Worm (Caenorhabditis elegans): ENCODE data around the gene idpa-2.
A peak's percentile ranks its signal among the peaks of the same experiment; 100 is the strongest.

Gene idpa-2

ce11 chrII:8743379-8744173 lies 49.0 kb downstream of the idpa-2 start, which contains the start of gene mak-1 (continued):
- TF ChIP-seq ztf-11 (tag; optimal IDR thresholded peaks at IDR 0.05) (no peak), nhr-12 (tag; optimal IDR thresholded peaks at IDR 0.05) (no peak), sox-4 (tag; optimal IDR thresholded peaks at IDR 0.05) (no peak), C16A3.4 (tag; optimal IDR thresholded peaks at IDR 0.05) (no peak), nhr-20 (tag; optimal IDR thresholded peaks at IDR 0.05) (peak; percentile 81), hlh-4 (tag; optimal IDR thresholded peaks at IDR 0.05) (no peak), nhr-47 (tag; optimal IDR thresholded peaks at IDR 0.05) (peak; percentile 22), unc-30 (tag; optimal IDR thresholded peaks at IDR 0.05) (no peak), lin-35 (GFP tag; optimal IDR thresholded peaks at IDR 0.05) (peak; percentile 26 to 56), vab-15 (tag; optimal IDR thresholded peaks at IDR 0.05) (no peak), nhr-28 (tag; optimal IDR thresholded peaks at IDR 0.05) (no peak), egl-27 (tag; optimal IDR thresholded peaks at IDR 0.05) (no peak), xbp-1 (tag; optimal IDR thresholded peaks at IDR 0.05) (peak; percentile 17), F16B12.6 (tag; optimal IDR thresholded peaks at IDR 0.05) (no peak), zip-4 (GFP tag; optimal IDR thresholded peaks at IDR 0.05) (no peak), ets-5 (GFP tag; IDR thresholded peaks at IDR 0.05) (no peak), C04F5.9 (tag; optimal IDR thresholded peaks at IDR 0.05) (no peak), nhr-84 (tag; optimal IDR thresholded peaks at IDR 0.05) (no peak), lin-39 (tag; optimal IDR thresholded peaks at IDR 0.05) (no peak), nhr-71 (tag; optimal IDR thresholded peaks at IDR 0.05) (peak; percentile 60), tbx-2 (tag; optimal IDR thresholded peaks at IDR 0.05) (peak; percentile 47), hlh-17 (GFP tag; optimal IDR thresholded peaks at IDR 0.05; ENCODE audit: borderline replicate concordance) (no peak)

- TF ChIP-seq nhr-84 (tag; optimal IDR thresholded peaks at IDR 0.05) (no peak), xbp-1 (tag; optimal IDR thresholded peaks at IDR 0.05) (no peak), efl-1 (optimal IDR thresholded peaks at IDR 0.05) (peak in 1 of 2 experiments; percentile 29), efl-1 (GFP tag; optimal IDR thresholded peaks at IDR 0.05 in 1 of 2) (peak in 1 of 2 experiments; percentile 5), lin-14 (GFP tag; optimal IDR thresholded peaks at IDR 0.05) (peak; percentile 57), lsy-2 (tag; optimal IDR thresholded peaks at IDR 0.05) (peak; percentile 21 to 40), rnt-1 (tag; optimal IDR thresholded peaks at IDR 0.05) (peak; percentile 29), ama-1 (optimal IDR thresholded peaks at IDR 0.05) (no peak), fkh-8 (tag; optimal IDR thresholded peaks at IDR 0.05) (peak; percentile 59), nhr-28 (tag; optimal IDR thresholded peaks at IDR 0.05) (no peak), fkh-10 (GFP tag; optimal IDR thresholded peaks at IDR 0.05) (no peak), sup-37 (GFP tag; optimal IDR thresholded peaks at IDR 0.05) (no peak), dpl-1 (GFP tag; optimal IDR thresholded peaks at IDR 0.05) (peak in 1 of 3 experiments; percentile 41), elt-2 (tag; optimal IDR thresholded peaks at IDR 0.05) (no peak), nhr-19 (GFP tag; conservative IDR thresholded peaks at IDR 0.05) (no peak), nhr-11 (tag; optimal IDR thresholded peaks at IDR 0.05) (no peak), ceh-82 (tag; optimal IDR thresholded peaks at IDR 0.05) (peak in 1 of 3 experiments; percentile 10), mef-2 (tag; optimal IDR thresholded peaks at IDR 0.05) (no peak), C04F5.9 (tag; optimal IDR thresholded peaks at IDR 0.05) (no peak), zip-4 (GFP tag; optimal IDR thresholded peaks at IDR 0.05) (no peak)
These were observed 49.6 kb downstream of the idpa-2 start for ce11 chrII:8742972-8743371.
